Fruit fly (Drosophila melanogaster): Measurements from ENCODE around the gene Oga.

The Oga gene

dm6 chr3R:21271208-21271607 is 52.3 kb downstream of the Oga start (continued):
- TF ChIP-seq D (optimal IDR thresholded peaks at IDR 0.05): no peak
- TF ChIP-seq D (GFP tag; optimal IDR thresholded peaks at IDR 0.05): peak; percentile 11
- TF ChIP-seq CG1647 (GFP tag; optimal IDR thresholded peaks at IDR 0.05): no peak
- TF ChIP-seq dimm (GFP tag; IDR thresholded peaks at IDR 0.05): no peak
- TF ChIP-seq ranshi (GFP tag; IDR thresholded peaks at IDR 0.05): 0 out of 2 replicates have a peak, but pooled peaks have one; percentile 17
- TF ChIP-seq CG14710 (tag; optimal IDR thresholded peaks at IDR 0.05): no peak
- no peak for TF ChIP-seq kni (GFP tag; optimal IDR thresholded peaks at IDR 0.05)
- no peak for TF ChIP-seq HLH4C (GFP tag; IDR thresholded peaks at IDR 0.05; ENCODE audit: partially characterized antibody)
- no peak for TF ChIP-seq nmo (GFP tag; optimal IDR thresholded peaks at IDR 0.05)
- no peak for TF ChIP-seq crol (GFP tag; IDR thresholded peaks at IDR 0.05)
- TF ChIP-seq shn (GFP tag; optimal IDR thresholded peaks at IDR 0.05): no peak
- TF ChIP-seq CG11723 (GFP tag; optimal IDR thresholded peaks at IDR 0.05): no peak
- TF ChIP-seq Hand (GFP tag; optimal IDR thresholded peaks at IDR 0.05): no peak
- no peak for TF ChIP-seq Poxn (GFP tag; IDR thresholded peaks at IDR 0.05)
- TF ChIP-seq zfh1 (GFP tag; IDR thresholded peaks at IDR 0.05): no peak
- no peak for TF ChIP-seq Dp (GFP tag; optimal IDR thresholded peaks at IDR 0.05)
- no peak for TF ChIP-seq CG2129 (GFP tag; IDR thresholded peaks at IDR 0.05; ENCODE audit: partially characterized antibody)
- TF ChIP-seq CG33557 (GFP tag; optimal IDR thresholded peaks at IDR 0.05): no peak
- TF ChIP-seq schlank (tag; optimal IDR thresholded peaks at IDR 0.05): no peak
- TF ChIP-seq Mes4 (GFP tag; optimal IDR thresholded peaks at IDR 0.05): no peak
- TF ChIP-seq jigr1 (GFP tag; IDR thresholded peaks at IDR 0.05): no peak
- no peak for TF ChIP-seq CG30403 (GFP tag; optimal IDR thresholded peaks at IDR 0.05)
- no peak for TF ChIP-seq bab2 (GFP tag; optimal IDR thresholded peaks at IDR 0.05)
- TF ChIP-seq Oli (tag; optimal IDR thresholded peaks at IDR 0.05): no peak
- no peak for TF ChIP-seq CG12236 (GFP tag; optimal IDR thresholded peaks at IDR 0.05)
- no peak for TF ChIP-seq NC2β (GFP tag; optimal IDR thresholded peaks at IDR 0.05)
- TF ChIP-seq CG12219 (GFP tag; optimal IDR thresholded peaks at IDR 0.05): peak; percentile 35
- no peak for TF ChIP-seq gsb (GFP tag; IDR thresholded peaks at IDR 0.05)
- no peak for TF ChIP-seq Aef1 (GFP tag; IDR thresholded peaks at IDR 0.05)
- no peak for TF ChIP-seq CG15073 (GFP tag; optimal IDR thresholded peaks at IDR 0.05)
- TF ChIP-seq Fer3 (tag; optimal IDR thresholded peaks at IDR 0.05): no peak
- TF ChIP-seq CG10321 (GFP tag; IDR thresholded peaks at IDR 0.05): no peak
- no peak for TF ChIP-seq Sry-δ (GFP tag; optimal IDR thresholded peaks at IDR 0.05)
- TF ChIP-seq lbe (GFP tag; optimal IDR thresholded peaks at IDR 0.05): no peak
- TF ChIP-seq Spps (tag; optimal IDR thresholded peaks at IDR 0.05): no peak
- no peak for TF ChIP-seq CG3163 (GFP tag; optimal IDR thresholded peaks at IDR 0.05)
- TF ChIP-seq CG7786 (GFP tag; optimal IDR thresholded peaks at IDR 0.05): no peak
- TF ChIP-seq CG7357 (GFP tag; IDR thresholded peaks at IDR 0.05): no peak
- TF ChIP-seq CG8089 (GFP tag; optimal IDR thresholded peaks at IDR 0.05): no peak
- TF ChIP-seq seq (GFP tag; IDR thresholded peaks at IDR 0.05): no peak
- TF ChIP-seq hth (optimal IDR thresholded peaks at IDR 0.05): no peak
- TF ChIP-seq insv (GFP tag; optimal IDR thresholded peaks at IDR 0.05): no peak
- no peak for TF ChIP-seq CG14014 (GFP tag; IDR thresholded peaks at IDR 0.05)
- no peak for TF ChIP-seq Mad (GFP tag; optimal IDR thresholded peaks at IDR 0.05)
- no peak for TF ChIP-seq Ets65A (GFP tag)
- no peak for TF ChIP-seq ttk (GFP tag; IDR thresholded peaks at IDR 0.05)
- TF ChIP-seq CG15479 (GFP tag; optimal IDR thresholded peaks at IDR 0.05): no peak
- no peak for TF ChIP-seq Myb (GFP tag; optimal IDR thresholded peaks at IDR 0.05)
- no peak for TF ChIP-seq tgo (GFP tag; IDR thresholded peaks at IDR 0.05)
- TF ChIP-seq aop (GFP tag; IDR thresholded peaks at IDR 0.05): no peak
- no peak for TF ChIP-seq Lhr (GFP tag; optimal IDR thresholded peaks at IDR 0.05)
- TF ChIP-seq Eip74EF (GFP tag; optimal IDR thresholded peaks at IDR 0.05): peak in 1 of 2 experiments; percentile 8
- TF ChIP-seq Hmr (GFP tag; optimal IDR thresholded peaks at IDR 0.05): peak; percentile 32
